Fruit fly (Drosophila melanogaster) S2 (cell line): ENCODE results near the gene Lcp65Ag1.

ENCODE experiments used
- CG8478 ChIP-seq: fragments of >200 bp; optimal IDR thresholded peaks from 2 replicates; lab custom pipeline; 2018
- CTCF ChIP-seq, 2 experiments: fragments of >200 bp; optimal IDR thresholded peaks; 2 replicates each; lab custom pipeline; 2018

DNA sequence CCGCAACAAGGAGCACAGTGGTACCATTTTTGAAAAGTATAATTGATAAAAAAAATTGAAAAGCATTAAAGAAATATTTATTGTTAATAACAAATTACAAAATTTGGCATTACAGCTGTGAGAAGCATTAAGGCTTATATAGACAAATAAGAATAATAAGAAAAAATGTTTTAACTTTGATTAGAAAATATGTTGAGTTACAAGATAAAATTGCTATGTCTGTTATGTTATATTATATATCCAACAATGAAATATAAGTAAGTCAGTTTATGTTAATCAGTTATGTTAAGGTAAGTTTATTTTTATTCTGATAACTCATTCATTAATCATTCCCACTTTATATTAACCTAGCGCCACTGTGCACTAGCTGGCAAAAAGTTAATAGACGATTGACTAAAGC, 24.8 kb upstream of the Lcp65Ag1 start:
- TF ChIP-seq CG8478 (lab: Kevin White, UChicago) (no peak), CTCF (optimal IDR thresholded peaks at IDR 0.05; lab: Kevin White, UChicago) (no peak)
